Fruit fly (Drosophila melanogaster): ENCODE results near the gene CG33679.

- no peak for TF ChIP-seq CG8478 (optimal IDR thresholded peaks at IDR 0.05)
- peak in 1 of 2 experiments; percentile 18 for TF ChIP-seq CTCF (optimal IDR thresholded peaks at IDR 0.05)
These were observed 18.8 kb upstream of the CG33679 start for dm6 chr2L:15039309-15039772.
